Fruit fly (Drosophila melanogaster): ENCODE data around the gene CG43115.
A peak's percentile ranks its signal among the peaks of the same experiment; 100 is the strongest.

CG43115 gene

dm6 chrX:6074845-6075244 is 8.6 kb upstream of the CG43115 start, which contains the start of gene Tsp5D (continued):
- TF ChIP-seq CoRest (tag; optimal IDR thresholded peaks at IDR 0.05) = peak; percentile 92
- peak; percentile 92 for TF ChIP-seq B-H1 (GFP tag; IDR thresholded peaks at IDR 0.05)
- TF ChIP-seq CG33557 (GFP tag; optimal IDR thresholded peaks at IDR 0.05) = peak; percentile 56
- TF ChIP-seq CG4617 (GFP tag; optimal IDR thresholded peaks at IDR 0.05; ENCODE audit: borderline replicate concordance) = peak; percentile 63
- TF ChIP-seq CG1529 (GFP tag; optimal IDR thresholded peaks at IDR 0.05) = peak; percentile 91
- TF ChIP-seq CG12236 (GFP tag; optimal IDR thresholded peaks at IDR 0.05) = peak; percentile 24
- TF ChIP-seq her (GFP tag; optimal IDR thresholded peaks at IDR 0.05) = no peak
- peak; percentile 55 for TF ChIP-seq CG15696 (tag; optimal IDR thresholded peaks at IDR 0.05)
- peak; percentile 39 for TF ChIP-seq ems (GFP tag; optimal IDR thresholded peaks at IDR 0.05)
- peak; percentile 86 for TF ChIP-seq CG12104 (GFP tag; optimal IDR thresholded peaks at IDR 0.05)
- TF ChIP-seq CG11085 (GFP tag; IDR thresholded peaks at IDR 0.05) = peak; percentile 74
- peak; percentile 90 for TF ChIP-seq bcd (GFP tag; optimal IDR thresholded peaks at IDR 0.05)
- TF ChIP-seq CG9437 (GFP tag; optimal IDR thresholded peaks at IDR 0.05) = peak; percentile 77
- no peak for TF ChIP-seq Dll (GFP tag; IDR thresholded peaks at IDR 0.05; ENCODE audit: partially characterized antibody)
- peak; percentile 95 for TF ChIP-seq E2f1 (GFP tag; IDR thresholded peaks at IDR 0.05)
- TF ChIP-seq tgo (GFP tag; IDR thresholded peaks at IDR 0.05) = peak; percentile 95
- TF ChIP-seq zf30C (GFP tag; optimal IDR thresholded peaks at IDR 0.05) = peak; percentile 64
- TF ChIP-seq Rx (GFP tag; IDR thresholded peaks at IDR 0.05) = peak; percentile 95
- TF ChIP-seq cato (GFP tag; optimal IDR thresholded peaks at IDR 0.05; ENCODE audit: borderline replicate concordance) = peak; percentile 85
- peak; percentile 66 for TF ChIP-seq CG6854 (GFP tag; optimal IDR thresholded peaks at IDR 0.05)
- no peak for TF ChIP-seq vfl (GFP tag; optimal IDR thresholded peaks at IDR 0.05)
- peak; percentile 59 for TF ChIP-seq CG3065 (GFP tag; optimal IDR thresholded peaks at IDR 0.05)
- peak; percentile 69 for TF ChIP-seq CG12155 (GFP tag; optimal IDR thresholded peaks at IDR 0.05)
- no peak for TF ChIP-seq Atf3 (GFP tag; optimal IDR thresholded peaks at IDR 0.05)
- TF ChIP-seq mld (GFP tag; IDR thresholded peaks at IDR 0.05; ENCODE audit: partially characterized antibody) = no peak
- peak; percentile 96 for TF ChIP-seq Asciz (GFP tag; optimal IDR thresholded peaks at IDR 0.05)
- TF ChIP-seq run (tag; optimal IDR thresholded peaks at IDR 0.05) = peak; percentile 86
- peak; percentile 36 for TF ChIP-seq Antp (GFP tag; optimal IDR thresholded peaks at IDR 0.05)
- TF ChIP-seq ssp (GFP tag; IDR thresholded peaks at IDR 0.05) = peak; percentile 86
- peak; percentile 96 for TF ChIP-seq fd96Cb (tag; optimal IDR thresholded peaks at IDR 0.05)
- peak; percentile 95 for TF ChIP-seq nom (GFP tag; optimal IDR thresholded peaks at IDR 0.05)
- TF ChIP-seq CG2889 (GFP tag; IDR thresholded peaks at IDR 0.05) = peak; percentile 74; the same call in 2 of the 3 replicates
- peak; percentile 88 for TF ChIP-seq Lim3 (GFP tag; IDR thresholded peaks at IDR 0.05)
- peak; percentile 59 for TF ChIP-seq al (GFP tag; IDR thresholded peaks at IDR 0.05)
- TF ChIP-seq CG13296 (GFP tag; optimal IDR thresholded peaks at IDR 0.05) = peak; percentile 88
- TF ChIP-seq CG8388 (GFP tag; optimal IDR thresholded peaks at IDR 0.05) = peak; percentile 93
- peak; percentile 83 for TF ChIP-seq CG10147 (GFP tag; optimal IDR thresholded peaks at IDR 0.05)
- TF ChIP-seq eve (GFP tag; optimal IDR thresholded peaks at IDR 0.05) = no peak
- no peak for TF ChIP-seq cad (GFP tag; optimal IDR thresholded peaks at IDR 0.05)
- TF ChIP-seq trem (tag; optimal IDR thresholded peaks at IDR 0.05) = peak; percentile 89
- TF ChIP-seq ken (GFP tag; IDR thresholded peaks at IDR 0.05) = peak; percentile 95
- TF ChIP-seq cwo (GFP tag; optimal IDR thresholded peaks at IDR 0.05) = peak; percentile 78
- TF ChIP-seq CG7271 (tag; optimal IDR thresholded peaks at IDR 0.05) = peak; percentile 1
- TF ChIP-seq CG12391 (tag; optimal IDR thresholded peaks at IDR 0.05) = peak; percentile 93
- peak; percentile 82 for TF ChIP-seq CG6654 (GFP tag; optimal IDR thresholded peaks at IDR 0.05)
- TF ChIP-seq CG32532 (GFP tag; IDR thresholded peaks at IDR 0.05) = peak; percentile 82
- peak; percentile 87 for TF ChIP-seq CG6813 (GFP tag; optimal IDR thresholded peaks at IDR 0.05)
- TF ChIP-seq Usf (GFP tag; optimal IDR thresholded peaks at IDR 0.05) = peak; percentile 12
- peak; percentile 91 for TF ChIP-seq CG3407 (GFP tag; optimal IDR thresholded peaks at IDR 0.05)
- peak; percentile 47 for TF ChIP-seq CG10565 (GFP tag; optimal IDR thresholded peaks at IDR 0.05)
- TF ChIP-seq tx (GFP tag; optimal IDR thresholded peaks at IDR 0.05) = peak; percentile 36

Data from whole organism, embryonic.